Fruit fly (Drosophila melanogaster) whole organism, prepupa: ENCODE data around the gene larp.
A peak's percentile ranks its signal among the peaks of the same experiment; 100 is the strongest.

Experiments
- CG10631 ChIP-seq: fragments of 200-800 bp; sonication (Bioruptor generic); optimal IDR thresholded peaks from 2 replicates; lab custom pipeline; 2016; ENCODE audit warnings: missing biosample characterization, missing genetic modification characterization
- CG11294 ChIP-seq: fragments of 200-800 bp; sonication (Bioruptor generic); IDR thresholded peaks from 2 replicates; pipeline ENCODE4 v1.3.6; 2022; ENCODE audit warnings: missing biosample characterization, missing genetic modification characterization
- CG11762 ChIP-seq: fragments of 200-800 bp; sonication (Bioruptor generic); optimal IDR thresholded peaks from 3 replicates; lab custom pipeline; 2016; ENCODE audit warnings: missing biosample characterization, missing genetic modification characterization; ENCODE audit not compliant: insufficient read depth
- CG15336 ChIP-seq: fragments of 200-800 bp; sonication (Bioruptor generic); IDR thresholded peaks from 2 replicates; pipeline ENCODE4 v1.3.6; 2022; ENCODE audit warnings: missing biosample characterization, missing genetic modification characterization
- CG16779 ChIP-seq: fragments of 200-800 bp; sonication (Bioruptor generic); optimal IDR thresholded peaks from 3 replicates; lab custom pipeline; 2017; ENCODE audit warnings: missing biosample characterization, mild to moderate bottlenecking, missing genetic modification characterization
- CG32006 ChIP-seq: fragments of 200-800 bp; sonication (Bioruptor generic); optimal IDR thresholded peaks from 3 replicates; lab custom pipeline; 2017; ENCODE audit warnings: missing biosample characterization, mild to moderate bottlenecking, missing genetic modification characterization
- CG34406 ChIP-seq: fragments of 200-800 bp; sonication (Bioruptor generic); optimal IDR thresholded peaks from 3 replicates; lab custom pipeline; 2016; ENCODE audit warnings: missing biosample characterization, missing genetic modification characterization
- CG3919 ChIP-seq: fragments of 200-800 bp; sonication (Bioruptor generic); optimal IDR thresholded peaks from 3 replicates; lab custom pipeline; 2016; ENCODE audit warnings: missing biosample characterization, missing genetic modification characterization
- CG4318 ChIP-seq: fragments of 200-800 bp; sonication (Bioruptor generic); optimal IDR thresholded peaks from 3 replicates; lab custom pipeline; 2017; ENCODE audit warnings: missing biosample characterization, mild to moderate bottlenecking, missing genetic modification characterization
- CG6163 ChIP-seq: fragments of 200-800 bp; sonication (Bioruptor generic); IDR thresholded peaks from 3 replicates; pipeline ENCODE4 v1.3.6; 2022; ENCODE audit warnings: missing biosample characterization, missing genetic modification characterization
- CG6276 ChIP-seq: fragments of 200-800 bp; sonication (Bioruptor generic); optimal IDR thresholded peaks from 2 replicates; lab custom pipeline; 2017; ENCODE audit warnings: missing biosample characterization, mild to moderate bottlenecking, missing genetic modification characterization
- CG6808 ChIP-seq: fragments of 200-800 bp; sonication (Bioruptor generic); optimal IDR thresholded peaks from 3 replicates; lab custom pipeline; 2017; ENCODE audit warnings: missing biosample characterization, missing genetic modification characterization, mild to moderate bottlenecking, moderate library complexity, missing genetic modification reagents
- CG6854 ChIP-seq: fragments of 200-800 bp; sonication (Bioruptor generic); optimal IDR thresholded peaks from 2 replicates; lab custom pipeline; 2017; ENCODE audit warnings: missing biosample characterization, mild to moderate bottlenecking, missing genetic modification characterization
- CG7368 ChIP-seq: fragments of 200-800 bp; sonication (Bioruptor generic); optimal IDR thresholded peaks from 3 replicates; lab custom pipeline; 2016; ENCODE audit warnings: missing biosample characterization, missing genetic modification characterization
- CG8119 ChIP-seq: fragments of 200-800 bp; sonication (Bioruptor generic); IDR thresholded peaks from 3 replicates; pipeline ENCODE4 v1.3.6; 2022; ENCODE audit warnings: missing biosample characterization, missing genetic modification characterization
- CG8632 ChIP-seq: fragments of 200-800 bp; sonication (Bioruptor generic); optimal IDR thresholded peaks from 3 replicates; lab custom pipeline; 2016; ENCODE audit warnings: missing biosample characterization, missing genetic modification characterization
- CG9139 ChIP-seq: fragments of 200-800 bp; sonication (Bioruptor generic); optimal IDR thresholded peaks from 3 replicates; lab custom pipeline; 2017; ENCODE audit warnings: missing biosample characterization, mild to moderate bottlenecking, missing genetic modification characterization
- Eip75B ChIP-seq: fragments of 200-800 bp; sonication (Bioruptor generic); optimal IDR thresholded peaks from 3 replicates; lab custom pipeline; 2016; ENCODE audit warnings: missing biosample characterization, missing genetic modification characterization
- Eip93F ChIP-seq: fragments of 200-800 bp; sonication (Bioruptor generic); optimal IDR thresholded peaks from 2 replicates; lab custom pipeline; 2016; ENCODE audit warnings: missing biosample characterization, mild to moderate bottlenecking, missing genetic modification characterization
- Ets96B ChIP-seq: fragments of 200-800 bp; optimal IDR thresholded peaks from 2 replicates; lab custom pipeline; 2019; ENCODE audit warnings: missing biosample characterization, mild to moderate bottlenecking, missing genetic modification characterization, moderate library complexity
- Gug ChIP-seq: fragments of 200-800 bp; sonication (Bioruptor generic); IDR thresholded peaks from 2 replicates; pipeline ENCODE4 v1.3.6; 2022; ENCODE audit warnings: missing biosample characterization, missing genetic modification characterization
- Hr38 ChIP-seq: sonication (Bioruptor generic); optimal IDR thresholded peaks from 2 replicates; lab custom pipeline; 2016; ENCODE audit warnings: missing biosample characterization, missing genetic modification characterization
- Hr4 ChIP-seq: fragments of 200-800 bp; sonication (Bioruptor generic); optimal IDR thresholded peaks from 3 replicates; lab custom pipeline; 2016; ENCODE audit warnings: missing biosample characterization, missing genetic modification characterization
- Lpt ChIP-seq: fragments of 200-800 bp; sonication (Bioruptor generic); optimal IDR thresholded peaks from 3 replicates; lab custom pipeline; 2016; ENCODE audit warnings: missing biosample characterization, missing genetic modification characterization
- Met ChIP-seq: fragments of 200-800 bp; sonication (Bioruptor generic); optimal IDR thresholded peaks from 3 replicates; lab custom pipeline; 2016; ENCODE audit warnings: missing biosample characterization, missing genetic modification characterization
- OdsH ChIP-seq: fragments of 200-800 bp; sonication (Bioruptor generic); optimal IDR thresholded peaks from 3 replicates; lab custom pipeline; 2016; ENCODE audit warnings: missing biosample characterization, missing genetic modification characterization
- Sox102F ChIP-seq: fragments of 200-800 bp; sonication (Bioruptor generic); optimal IDR thresholded peaks from 2 replicates; lab custom pipeline; 2016; ENCODE audit warnings: missing biosample characterization, mild to moderate bottlenecking, missing genetic modification characterization
- Sox14 ChIP-seq: fragments of 200-800 bp; sonication (Bioruptor generic); optimal IDR thresholded peaks from 3 replicates; lab custom pipeline; 2016; ENCODE audit warnings: missing biosample characterization, missing genetic modification characterization
- Sox15 ChIP-seq: fragments of 200-800 bp; sonication (Bioruptor generic); optimal IDR thresholded peaks from 3 replicates; lab custom pipeline; 2016; ENCODE audit warnings: missing biosample characterization, missing genetic modification characterization
- achi ChIP-seq: fragments of 200-800 bp; sonication (Bioruptor generic); optimal IDR thresholded peaks from 3 replicates; lab custom pipeline; 2016; ENCODE audit warnings: missing biosample characterization, missing genetic modification characterization
- dac ChIP-seq: fragments of 200-800 bp; sonication (Bioruptor generic); optimal IDR thresholded peaks from 2 replicates; lab custom pipeline; 2017; ENCODE audit warnings: missing biosample characterization, mild to moderate bottlenecking, missing genetic modification characterization
- eg ChIP-seq: fragments of 200-800 bp; sonication (Bioruptor generic); IDR thresholded peaks from 3 replicates; pipeline ENCODE4 v1.3.6; 2022; ENCODE audit warnings: missing biosample characterization, missing genetic modification characterization
- esn ChIP-seq: fragments of 200-800 bp; sonication (Bioruptor generic); optimal IDR thresholded peaks from 2 replicates; lab custom pipeline; 2016; ENCODE audit warnings: missing biosample characterization, mild to moderate bottlenecking, missing genetic modification characterization, moderate library complexity
- fd59A ChIP-seq: fragments of 200-800 bp; sonication (Bioruptor generic); optimal IDR thresholded peaks from 2 replicates; lab custom pipeline; 2017; ENCODE audit warnings: missing biosample characterization, mild to moderate bottlenecking, missing genetic modification characterization, missing genetic modification reagents
- fd85E ChIP-seq: fragments of 200-800 bp; sonication (Bioruptor generic); optimal IDR thresholded peaks from 3 replicates; lab custom pipeline; 2016; ENCODE audit warnings: missing biosample characterization, missing genetic modification characterization
- fkh ChIP-seq: fragments of 200-800 bp; sonication (Bioruptor generic); optimal IDR thresholded peaks from 3 replicates; lab custom pipeline; 2017; ENCODE audit warnings: missing biosample characterization, mild to moderate bottlenecking, missing genetic modification characterization, moderate library complexity
- lz ChIP-seq: fragments of 200-800 bp; sonication (Bioruptor generic); optimal IDR thresholded peaks from 3 replicates; lab custom pipeline; 2016; ENCODE audit warnings: missing biosample characterization, missing genetic modification characterization
- pdm3 ChIP-seq: fragments of 200-800 bp; sonication (Bioruptor generic); optimal IDR thresholded peaks from 3 replicates; lab custom pipeline; 2016; ENCODE audit warnings: missing biosample characterization, missing genetic modification characterization
- salr ChIP-seq, 2 experiments: fragments of 200-800 bp; sonication (Bioruptor generic); optimal IDR thresholded peaks; 3 replicates each; lab custom pipeline; 2016 to 2018; ENCODE audit warnings: missing biosample characterization in 2 of 2, missing genetic modification characterization in 2 of 2, mild to moderate bottlenecking in 1 of 2
- spab ChIP-seq: fragments of 200-800 bp; sonication (Bioruptor generic); optimal IDR thresholded peaks from 2 replicates; lab custom pipeline; 2017; ENCODE audit warnings: missing biosample characterization, mild to moderate bottlenecking, missing genetic modification characterization, missing genetic modification reagents
- svp ChIP-seq: fragments of 200-800 bp; sonication (Bioruptor generic); peaks from one replicate; lab custom pipeline; 2016; ENCODE audit warnings: missing biosample characterization, missing genetic modification characterization
- topi ChIP-seq: fragments of 200-800 bp; sonication (Bioruptor generic); optimal IDR thresholded peaks from 3 replicates; lab custom pipeline; 2016; ENCODE audit warnings: missing biosample characterization, missing genetic modification characterization
- vri ChIP-seq: fragments of 200-800 bp; sonication (Bioruptor generic); optimal IDR thresholded peaks from 3 replicates; lab custom pipeline; 2016; ENCODE audit warnings: missing biosample characterization, mild to moderate bottlenecking, missing genetic modification characterization

Gene larp

dm6 chr3R:28335462-28335998, 710 bp downstream of the larp start (continued):
- TF ChIP-seq spab (GFP tag; lab: Kevin White, UChicago) (no peak), salr (GFP tag; optimal IDR thresholded peaks at IDR 0.05; lab: Kevin White, UChicago) (peak; percentile 34 to 60), CG6276 (no peak), fd59A (GFP tag; lab: Kevin White, UChicago) (peak; percentile 65), dac (GFP tag; lab: Kevin White, UChicago) (peak; percentile 34), svp (peak; percentile 94), Ets96B (tag; lab: Kevin White, UChicago) (peak; percentile 45), CG34406 (GFP tag; lab: Kevin White, UChicago) (peak; percentile 60), Sox15 (GFP tag; lab: Kevin White, UChicago) (peak; percentile 72), CG7368 (GFP tag; lab: Kevin White, UChicago) (peak; percentile 65), CG8119 (GFP tag; lab: Robert Waterston, UW) (peak; percentile 51; the same call in 2 of the 3 replicates), Eip75B (GFP tag; lab: Kevin White, UChicago) (peak; percentile 67), CG11294 (GFP tag; lab: Robert Waterston, UW) (peak; percentile 52; the same call in 1 of the 2 replicates), CG15336 (GFP tag; lab: Robert Waterston, UW) (peak; percentile 32; the same call in 1 of the 2 replicates), CG3919 (GFP tag; lab: Kevin White, UChicago) (peak; percentile 75), OdsH (GFP tag; lab: Kevin White, UChicago) (peak; percentile 81), Sox14 (GFP tag; lab: Kevin White, UChicago) (peak; percentile 75), Eip93F (GFP tag; lab: Kevin White, UChicago) (no peak), CG32006 (GFP tag; lab: Kevin White, UChicago) (peak; percentile 67), Hr38 (no peak), topi (peak; percentile 75), fkh (GFP tag; lab: Kevin White, UChicago) (peak; percentile 63), CG4318 (GFP tag; lab: Kevin White, UChicago) (peak; percentile 54), CG11762 (GFP tag; lab: Kevin White, UChicago) (peak; percentile 54), Lpt (GFP tag; lab: Kevin White, UChicago) (peak; percentile 45), CG6163 (GFP tag; lab: Robert Waterston, UW) (peak; percentile 71), Sox102F (peak; percentile 51), lz (GFP tag; lab: Kevin White, UChicago) (peak; percentile 84), CG9139 (GFP tag; lab: Kevin White, UChicago) (peak; percentile 10), CG10631 (peak; percentile 77), Met (GFP tag; lab: Kevin White, UChicago) (peak; percentile 69), esn (GFP tag; lab: Kevin White, UChicago) (peak; percentile 80), CG8632 (GFP tag; lab: Kevin White, UChicago) (peak; percentile 69), eg (peak; percentile 72; the same call in 2 of the 3 replicates)

DNA sequence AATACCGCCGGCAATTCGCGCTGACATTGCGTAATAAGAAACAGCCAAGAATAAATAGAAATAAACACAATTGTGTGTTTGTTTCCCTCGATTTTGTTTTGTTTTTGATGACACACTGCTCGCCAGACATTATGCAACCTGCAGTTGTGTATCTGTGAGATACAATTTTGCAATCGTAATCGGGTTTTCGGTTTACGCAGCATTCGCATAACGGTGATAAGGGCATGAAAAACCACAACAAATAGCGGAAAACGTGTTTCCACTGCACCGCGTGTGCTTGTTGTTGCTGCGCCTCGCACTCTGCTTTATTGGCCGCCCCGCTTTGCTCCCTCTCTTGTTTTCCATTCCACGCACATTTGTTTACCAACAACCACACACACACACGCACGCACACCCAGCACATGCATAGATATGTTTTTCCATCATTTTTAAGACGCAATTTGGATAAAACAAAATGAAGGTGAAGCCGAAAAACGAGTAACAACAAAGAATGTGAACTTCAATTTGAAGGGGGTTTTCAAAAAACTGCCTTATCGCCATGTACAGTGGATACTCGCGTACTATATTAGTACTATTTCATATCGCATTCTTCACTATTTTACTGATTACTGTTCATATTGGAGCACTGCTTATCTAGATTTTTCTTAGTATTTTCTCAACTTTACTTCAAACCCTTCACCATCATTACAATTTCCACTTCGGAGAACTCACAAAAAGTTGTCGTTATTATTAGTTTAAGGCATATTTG, 3.4 kb downstream of the larp start:
- peak; percentile 71 for TF ChIP-seq vri (GFP tag; lab: Kevin White, UChicago)
- TF ChIP-seq Hr38 = no peak
- TF ChIP-seq Gug = no peak
- no peak for TF ChIP-seq spab (GFP tag; lab: Kevin White, UChicago)
- peak; percentile 38 for TF ChIP-seq fkh (GFP tag; lab: Kevin White, UChicago)

- TF ChIP-seq CG32006 (GFP tag; lab: Kevin White, UChicago) (peak; percentile 51), CG3919 (GFP tag; lab: Kevin White, UChicago) (no peak), CG6808 (GFP tag; lab: Kevin White, UChicago) (no peak), CG16779 (no peak), CG15336 (GFP tag; lab: Robert Waterston, UW) (peak; percentile 64; the same call in 1 of the 2 replicates), fd85E (no peak), Gug (peak; percentile 45), pdm3 (GFP tag; lab: Kevin White, UChicago) (peak; percentile 24), CG6163 (GFP tag; lab: Robert Waterston, UW) (0 out of 3 replicates have a peak, but pooled peaks have one; percentile 20), fkh (GFP tag; lab: Kevin White, UChicago) (peak; percentile 62), eg (peak; percentile 70; the same call in 2 of the 3 replicates), Lpt (GFP tag; lab: Kevin White, UChicago) (peak; percentile 3), OdsH (GFP tag; lab: Kevin White, UChicago) (peak; percentile 13), Hr4 (peak; percentile 61), CG6276 (peak; percentile 30), salr (GFP tag; optimal IDR thresholded peaks at IDR 0.05; lab: Kevin White, UChicago) (no peak), achi (GFP tag; lab: Kevin White, UChicago) (peak; percentile 32), CG6854 (GFP tag; lab: Kevin White, UChicago) (no peak), CG8119 (GFP tag; lab: Robert Waterston, UW) (peak; percentile 53; the same call in 1 of the 3 replicates), svp (peak; percentile 67)
Observed at dm6 chr3R:28332137-28332671, 4.0 kb downstream of the larp start.
